Fruit fly (Drosophila melanogaster) whole organism, embryonic: ENCODE data around the gene cbt.
A peak's percentile ranks its signal among the peaks of the same experiment; 100 is the strongest.

Experiments
- CG12219 ChIP-seq: fragments of 200-800 bp; sonication (Bioruptor generic); optimal IDR thresholded peaks from 3 replicates; lab custom pipeline; 2018; ENCODE audit warnings: missing biosample characterization, mild to moderate bottlenecking, missing genetic modification characterization
- CG34224 ChIP-seq: fragments of 200-800 bp; sonication (Bioruptor generic); IDR thresholded peaks from 3 replicates; pipeline ENCODE4 v1.3.6; 2022; ENCODE audit warnings: missing biosample characterization, missing genetic modification characterization; ENCODE audit not compliant: partially characterized antibody
- HmgZ ChIP-seq: fragments of 200-800 bp; sonication (Bioruptor generic); optimal IDR thresholded peaks from 2 replicates; lab custom pipeline; 2018; ENCODE audit warnings: missing biosample characterization, mild to moderate bottlenecking, missing genetic modification characterization
- Rx ChIP-seq: fragments of 200-800 bp; sonication (Bioruptor generic); IDR thresholded peaks from 2 replicates; pipeline ENCODE4 v1.3.6; 2022; ENCODE audit warnings: missing biosample characterization, missing genetic modification characterization
- br ChIP-seq: fragments of >200 bp; optimal IDR thresholded peaks from 2 replicates; lab custom pipeline; 2017
- kni ChIP-seq: fragments of 200-800 bp; sonication (Bioruptor generic); optimal IDR thresholded peaks from 3 replicates; lab custom pipeline; 2017; ENCODE audit warnings: mild to moderate bottlenecking, missing biosample characterization, missing genetic modification reagents, missing genetic modification characterization
- pho ChIP-seq: fragments of 200-800 bp; sonication (Bioruptor generic); optimal IDR thresholded peaks from 2 replicates; lab custom pipeline; 2016; ENCODE audit warnings: missing biosample characterization, missing genetic modification characterization

dm6 chr2L:521001-521827 is 41.7 kb upstream of the cbt start:
- TF ChIP-seq br (lab: Kevin White, UChicago) (no peak), kni (GFP tag; lab: Kevin White, UChicago) (peak; percentile 55), CG12219 (GFP tag; lab: Kevin White, UChicago) (no peak), Rx (GFP tag; lab: Robert Waterston, UW) (no peak), HmgZ (tag; lab: Kevin White, UChicago) (no peak), pho (no peak), CG34224 (GFP tag; lab: Robert Waterston, UW) (no peak)
